Worm (Caenorhabditis elegans) whole organism, L3 larva: ENCODE measurements around the gene ift-74.

Experiments used
- aly-2 ChIP-seq: fragments of 150-350 bp; optimal IDR thresholded peaks from 2 replicates; lab custom pipeline; 2014; ENCODE audit warnings: missing biosample characterization, missing genetic modification characterization
- ceh-16 ChIP-seq: sonication (generic microtip); optimal IDR thresholded peaks from 2 replicates; lab custom pipeline; 2017; ENCODE audit warnings: missing biosample characterization, missing genetic modification characterization
- ceh-82 ChIP-seq: fragments of 150-350 bp; optimal IDR thresholded peaks from 2 replicates; lab custom pipeline; 2014; ENCODE audit warnings: missing biosample characterization, missing genetic modification characterization
- egl-27 ChIP-seq: sonication (generic microtip); optimal IDR thresholded peaks from 4 replicates; lab custom pipeline; 2017; ENCODE audit warnings: missing biosample characterization, missing genetic modification reagents, missing genetic modification characterization
- hmg-11 ChIP-seq: sonication (generic microtip); optimal IDR thresholded peaks from 2 replicates; lab custom pipeline; 2016; ENCODE audit warnings: missing genetic modification characterization, missing compliant biosample characterization
- mdl-1 ChIP-seq: fragments of 150-350 bp; optimal IDR thresholded peaks from 2 replicates; lab custom pipeline; 2014; ENCODE audit warnings: missing biosample characterization, missing genetic modification characterization
- nfya-1 ChIP-seq: sonication (generic microtip); optimal IDR thresholded peaks from 2 replicates; lab custom pipeline; 2017; ENCODE audit warnings: missing genetic modification characterization, mild to moderate bottlenecking, missing compliant biosample characterization, antibody characterized with exemption, moderate library complexity; ENCODE audit not compliant: insufficient read depth
- nhr-28 ChIP-seq: fragments of 150-350 bp; optimal IDR thresholded peaks from 2 replicates; lab custom pipeline; 2014; ENCODE audit warnings: missing biosample characterization, missing genetic modification characterization
- nhr-67 ChIP-seq: fragments of 150-350 bp; optimal IDR thresholded peaks from 2 replicates; lab custom pipeline; 2014; ENCODE audit warnings: missing biosample characterization, missing genetic modification characterization
- nhr-77 ChIP-seq: fragments of 150-350 bp; optimal IDR thresholded peaks from 2 replicates; lab custom pipeline; 2014; ENCODE audit warnings: missing biosample characterization, missing genetic modification characterization
- skn-1 ChIP-seq: fragments of 150-350 bp; optimal IDR thresholded peaks from 2 replicates; lab custom pipeline; 2014; ENCODE audit warnings: missing biosample characterization, missing genetic modification characterization
- unc-39 ChIP-seq: sonication (generic microtip); optimal IDR thresholded peaks from 4 replicates; lab custom pipeline; 2017; ENCODE audit warnings: missing biosample characterization, missing genetic modification characterization
- unc-62 ChIP-seq: fragments of 150-350 bp; sonication (generic microtip); optimal IDR thresholded peaks from 4 replicates; lab custom pipeline; 2014; ENCODE audit warnings: missing biosample characterization, missing genetic modification reagents, missing genetic modification characterization

- TF ChIP-seq nfya-1 (no peak), unc-62 (no peak), nhr-28 (tag; lab: Kevin White, UChicago) (no peak), ceh-82 (tag; lab: Kevin White, UChicago) (no peak), aly-2 (tag; lab: Kevin White, UChicago) (no peak), hmg-11 (no peak), nhr-77 (tag; lab: Kevin White, UChicago) (no peak), mdl-1 (tag; lab: Kevin White, UChicago) (no peak), ceh-16 (tag; lab: Kevin White, UChicago) (no peak), nhr-67 (tag; lab: Kevin White, UChicago) (no peak), unc-39 (tag; lab: Kevin White, UChicago) (no peak), skn-1 (no peak), egl-27 (tag; lab: Kevin White, UChicago) (no peak)
These were observed 13.2 kb upstream of the ift-74 start, which contains the start of gene T19D12.1 for ce11 chrII:6666598-6666997.
